Worm (Caenorhabditis elegans) whole organism, midembryonic: Measurements from ENCODE around the gene swt-7.

Experiments
- flt-1 ChIP-seq: fragments of 200-800 bp; sonication (Bioruptor generic); IDR thresholded peaks from 2 replicates; pipeline ENCODE4 v1.3.6; 2022; ENCODE audit warnings: missing genetic modification characterization, missing compliant biosample characterization
- med-1 ChIP-seq: sonication (generic microtip); optimal IDR thresholded peaks from 2 replicates; lab custom pipeline; 2017; ENCODE audit warnings: missing genetic modification characterization, mild to moderate bottlenecking, missing compliant biosample characterization, antibody characterized with exemption, missing genetic modification reagents; ENCODE audit not compliant: insufficient read depth
- ref-1 ChIP-seq: fragments of 200-800 bp; sonication (Bioruptor generic); conservative IDR thresholded peaks from 2 replicates; pipeline ENCODE4 v1.3.6; 2022; ENCODE audit warnings: missing genetic modification reagents, missing genetic modification characterization, missing compliant biosample characterization
- tab-1 ChIP-seq: fragments of 200-800 bp; sonication (Bioruptor generic); IDR thresholded peaks from 2 replicates; pipeline ENCODE4 v1.3.6; 2022; ENCODE audit warnings: missing genetic modification characterization, missing compliant biosample characterization
- ztf-23 ChIP-seq: fragments of 200-800 bp; sonication (Bioruptor generic); IDR thresholded peaks from 2 replicates; pipeline ENCODE4 v1.3.6; 2022; ENCODE audit warnings: missing genetic modification reagents, missing genetic modification characterization, missing compliant biosample characterization

DNA sequence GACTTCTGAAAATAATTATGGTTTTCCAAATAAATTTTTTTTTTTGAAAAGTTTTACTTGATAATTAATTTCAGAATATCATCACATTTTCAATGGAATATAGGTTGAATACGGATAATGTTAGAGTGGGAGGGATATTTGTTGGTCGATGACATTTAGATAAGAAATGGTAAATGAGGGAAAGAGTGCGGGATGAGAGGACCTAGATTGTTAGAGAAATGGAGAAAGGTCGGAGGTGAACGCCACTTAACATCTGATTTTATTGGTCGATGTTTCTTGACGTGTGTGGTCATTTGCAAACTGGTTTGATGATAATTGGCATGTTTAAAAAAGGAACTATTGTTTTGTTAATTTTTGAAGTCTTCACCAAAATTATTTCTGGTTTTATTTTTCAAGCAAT, 7.8 kb upstream of the swt-7 start:
- TF ChIP-seq med-1 (GFP tag; lab: Kevin White, UChicago): no peak
- no peak for TF ChIP-seq flt-1 (GFP tag; lab: Robert Waterston, UW)
- no peak for TF ChIP-seq tab-1 (GFP tag; lab: Robert Waterston, UW)
- no peak for TF ChIP-seq ref-1 (GFP tag; lab: Robert Waterston, UW)
- TF ChIP-seq ztf-23 (GFP tag; lab: Robert Waterston, UW): no peak
